Worm (Caenorhabditis elegans): ENCODE data around the gene C05D10.4.

DNA sequence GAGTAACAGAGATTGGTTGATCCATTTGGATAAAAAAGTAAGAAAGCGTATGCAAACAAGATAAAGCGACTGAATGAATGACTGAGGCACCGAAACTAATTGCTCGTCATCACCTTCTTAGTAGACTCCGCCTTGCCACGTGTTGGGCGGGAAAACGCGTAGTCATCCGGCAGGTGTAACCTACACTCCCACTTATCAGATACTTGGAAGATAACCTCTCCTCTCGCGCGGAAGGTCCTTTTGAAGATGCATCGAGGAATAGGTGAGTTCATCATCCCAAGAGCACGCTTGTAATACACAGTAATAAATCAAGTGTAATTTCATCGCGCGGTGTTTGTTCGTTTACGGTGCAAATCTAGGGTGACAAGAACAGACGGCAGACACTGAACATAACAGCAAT lies 55.8 kb downstream of the C05D10.4 start, which contains the start of gene tbx-11:
- TF ChIP-seq akir-1 (GFP tag; optimal IDR thresholded peaks at IDR 0.05) (no peak), F55B11.4 (tag; optimal IDR thresholded peaks at IDR 0.05; ENCODE audit: borderline replicate concordance, insufficient read depth) (no peak), dpl-1 (GFP tag; optimal IDR thresholded peaks at IDR 0.05) (no peak), nhr-120 (GFP tag; IDR thresholded peaks at IDR 0.05) (no peak), ztf-28 (GFP tag; IDR thresholded peaks at IDR 0.05) (no peak)
